Worm (Caenorhabditis elegans): Measurements from ENCODE around the gene efn-4.

DNA sequence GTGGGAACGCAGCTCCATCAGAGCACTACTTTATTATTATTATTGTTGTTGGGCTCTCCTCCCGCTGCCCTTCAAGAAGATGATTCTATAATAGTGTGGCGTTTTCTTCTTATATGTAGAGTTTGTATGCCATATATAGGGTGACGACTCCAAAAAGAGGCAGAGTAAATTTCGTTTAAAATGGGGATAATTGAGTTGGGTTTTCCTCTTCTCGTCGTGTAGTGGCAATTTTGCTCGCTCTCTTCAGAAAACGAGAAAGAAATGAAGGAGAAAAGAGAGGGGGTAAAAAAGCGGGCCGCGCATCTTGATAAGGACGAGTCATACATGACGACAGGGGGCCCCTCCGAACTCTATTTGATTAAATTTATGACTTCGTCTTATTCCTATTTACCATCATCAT, 4.4 kb downstream of the efn-4 start:
- no peak for TF ChIP-seq pax-1 (tag; optimal IDR thresholded peaks at IDR 0.05)
- no peak for TF ChIP-seq ceh-9 (tag; optimal IDR thresholded peaks at IDR 0.05)
- no peak for TF ChIP-seq rnt-1 (tag; optimal IDR thresholded peaks at IDR 0.05)
- no peak for TF ChIP-seq elt-2 (tag; optimal IDR thresholded peaks at IDR 0.05)
- TF ChIP-seq ref-2 (tag; optimal IDR thresholded peaks at IDR 0.05): no peak
- no peak for TF ChIP-seq ceh-24 (tag; optimal IDR thresholded peaks at IDR 0.05)
